Worm (Caenorhabditis elegans): Measurements from ENCODE around the gene dct-17.

ce11 chrV:13762426-13763127 is 32.0 kb upstream of the dct-17 start, which contains the start of gene F20G2.6:
- no peak for TF ChIP-seq him-1 (tag; optimal IDR thresholded peaks at IDR 0.05)
- no peak for TF ChIP-seq dao-5 (tag; optimal IDR thresholded peaks at IDR 0.05)
